Worm (Caenorhabditis elegans) whole organism, mixed stage, embryonic: ENCODE measurements around the gene dhs-20.

Source experiments
- blmp-1 ChIP-seq: fragments of 150-350 bp; optimal IDR thresholded peaks from 2 replicates; lab custom pipeline; 2014; ENCODE audit warnings: missing biosample characterization, missing genetic modification characterization
- ceh-39 ChIP-seq: fragments of 150-350 bp; optimal IDR thresholded peaks from 2 replicates; lab custom pipeline; 2014; ENCODE audit warnings: missing biosample characterization, missing genetic modification characterization
- ceh-43 ChIP-seq: fragments of 200-800 bp; sonication (Bioruptor generic); optimal IDR thresholded peaks from 2 replicates; lab custom pipeline; 2018; ENCODE audit warnings: mild to moderate bottlenecking, missing genetic modification characterization, moderate library complexity, missing compliant biosample characterization
- ceh-83 ChIP-seq: fragments of 200-800 bp; sonication (Bioruptor generic); optimal IDR thresholded peaks from 2 replicates; lab custom pipeline; 2018; ENCODE audit warnings: mild to moderate bottlenecking, missing genetic modification characterization, missing compliant biosample characterization
- ces-1 ChIP-seq: fragments of 150-350 bp; optimal IDR thresholded peaks from 2 replicates; lab custom pipeline; 2014; ENCODE audit warnings: missing biosample characterization, missing genetic modification reagents, missing genetic modification characterization
- cnd-1 ChIP-seq: fragments of 200-800 bp; sonication (Bioruptor generic); optimal IDR thresholded peaks from 2 replicates; lab custom pipeline; 2018; ENCODE audit warnings: mild to moderate bottlenecking, missing genetic modification characterization, missing compliant biosample characterization
- drap-1 ChIP-seq: fragments of 200-800 bp; sonication (Bioruptor generic); optimal IDR thresholded peaks from 3 replicates; lab custom pipeline; 2018; ENCODE audit warnings: mild to moderate bottlenecking, missing genetic modification characterization, missing compliant biosample characterization
- elt-1 ChIP-seq: sonication (generic microtip); optimal IDR thresholded peaks from 2 replicates; lab custom pipeline; 2017; ENCODE audit warnings: missing genetic modification characterization, mild to moderate bottlenecking, missing compliant biosample characterization, antibody characterized with exemption, moderate library complexity, borderline replicate concordance; ENCODE audit not compliant: insufficient read depth
- elt-3 ChIP-seq: fragments of 150-350 bp; optimal IDR thresholded peaks from 2 replicates; lab custom pipeline; 2014; ENCODE audit warnings: missing biosample characterization, missing genetic modification characterization
- flh-1 ChIP-seq: fragments of 200-800 bp; sonication (Bioruptor generic); optimal IDR thresholded peaks from 2 replicates; lab custom pipeline; 2018; ENCODE audit warnings: mild to moderate bottlenecking, missing genetic modification characterization, moderate library complexity, missing compliant biosample characterization
- ham-2 ChIP-seq: fragments of 200-800 bp; sonication (Bioruptor generic); optimal IDR thresholded peaks from 2 replicates; lab custom pipeline; 2018; ENCODE audit warnings: mild to moderate bottlenecking, missing genetic modification characterization, missing compliant biosample characterization
- hlh-1 ChIP-seq: fragments of 150-350 bp; optimal IDR thresholded peaks from 2 replicates; lab custom pipeline; 2014; ENCODE audit warnings: missing biosample characterization, missing genetic modification reagents, missing genetic modification characterization
- lin-13 ChIP-seq: fragments of 150-350 bp; optimal IDR thresholded peaks from 2 replicates; lab custom pipeline; 2014; ENCODE audit warnings: missing biosample characterization, missing genetic modification characterization
- lin-32 ChIP-seq: fragments of 200-800 bp; sonication (Bioruptor generic); optimal IDR thresholded peaks from 2 replicates; lab custom pipeline; 2018; ENCODE audit warnings: mild to moderate bottlenecking, missing genetic modification characterization, missing compliant biosample characterization
- lsy-2 ChIP-seq: fragments of 150-350 bp; optimal IDR thresholded peaks from 2 replicates; lab custom pipeline; 2014; ENCODE audit warnings: missing biosample characterization, missing genetic modification characterization
- mab-5 ChIP-seq: fragments of 150-350 bp; optimal IDR thresholded peaks from 2 replicates; lab custom pipeline; 2014; ENCODE audit warnings: missing biosample characterization, missing genetic modification characterization
- mep-1 ChIP-seq: fragments of 150-350 bp; optimal IDR thresholded peaks from 2 replicates; lab custom pipeline; 2017; ENCODE audit warnings: missing biosample characterization, missing genetic modification reagents, missing genetic modification characterization, inconsistent platforms
- mls-2 ChIP-seq: sonication (generic microtip); optimal IDR thresholded peaks from 2 replicates; lab custom pipeline; 2016; ENCODE audit warnings: mild to moderate bottlenecking, missing genetic modification characterization, moderate library complexity, missing compliant biosample characterization
- nhr-12 ChIP-seq: fragments of 150-350 bp; optimal IDR thresholded peaks from 2 replicates; lab custom pipeline; 2014; ENCODE audit warnings: missing biosample characterization, missing genetic modification characterization
- nhr-2 ChIP-seq: fragments of 150-350 bp; optimal IDR thresholded peaks from 2 replicates; lab custom pipeline; 2014; ENCODE audit warnings: missing biosample characterization, missing genetic modification characterization
- nhr-237 ChIP-seq: fragments of 150-350 bp; optimal IDR thresholded peaks from 2 replicates; lab custom pipeline; 2014; ENCODE audit warnings: missing biosample characterization, missing genetic modification characterization
- nhr-28 ChIP-seq: fragments of 150-350 bp; optimal IDR thresholded peaks from 2 replicates; lab custom pipeline; 2014; ENCODE audit warnings: missing biosample characterization, missing genetic modification characterization
- nhr-76 ChIP-seq: sonication (generic microtip); optimal IDR thresholded peaks from 2 replicates; lab custom pipeline; 2017; ENCODE audit warnings: missing biosample characterization, missing genetic modification characterization
- sem-2 ChIP-seq: fragments of 200-800 bp; sonication (Bioruptor generic); optimal IDR thresholded peaks from 2 replicates; lab custom pipeline; 2018; ENCODE audit warnings: mild to moderate bottlenecking, missing genetic modification characterization, missing compliant biosample characterization
- snpc-4 ChIP-seq: fragments of 150-350 bp; optimal IDR thresholded peaks from 2 replicates; lab custom pipeline; 2014; ENCODE audit warnings: missing biosample characterization, missing genetic modification characterization
- sptf-1 ChIP-seq: sonication (generic microtip); optimal IDR thresholded peaks from 2 replicates; lab custom pipeline; 2017; ENCODE audit warnings: mild to moderate bottlenecking, missing genetic modification characterization, moderate library complexity, missing compliant biosample characterization
- tbx-8 ChIP-seq: fragments of 200-800 bp; sonication (Bioruptor generic); optimal IDR thresholded peaks from 2 replicates; lab custom pipeline; 2018; ENCODE audit warnings: mild to moderate bottlenecking, missing genetic modification characterization, moderate library complexity, missing compliant biosample characterization
- unc-120 ChIP-seq: sonication (generic microtip); optimal IDR thresholded peaks from 2 replicates; lab custom pipeline; 2017; ENCODE audit warnings: missing genetic modification characterization, missing compliant biosample characterization; ENCODE audit not compliant: poor library complexity, severe bottlenecking
- zip-8 ChIP-seq: fragments of 150-350 bp; optimal IDR thresholded peaks from 2 replicates; lab custom pipeline; 2014; ENCODE audit warnings: missing biosample characterization, missing genetic modification characterization
- ztf-11 ChIP-seq: fragments of 150-350 bp; optimal IDR thresholded peaks from 2 replicates; lab custom pipeline; 2014; ENCODE audit warnings: missing biosample characterization, missing genetic modification characterization

dhs-20 gene

ce11 chrV:11593888-11594287, 10.5 kb downstream of the dhs-20 start:
- TF ChIP-seq lsy-2 (no peak), hlh-1 (tag; lab: Kevin White, UChicago) (no peak), drap-1 (GFP tag; lab: Kevin White, UChicago) (no peak), nhr-2 (tag; lab: Kevin White, UChicago) (no peak)

ce11 chrV:11593427-11593826, 10.9 kb downstream of the dhs-20 start, which contains the start of gene srx-80:
TSS of gene srx-80 (plus strand) at chrV:11593727.
- no peak for TF ChIP-seq mab-5
- TF ChIP-seq flh-1 (GFP tag; lab: Kevin White, UChicago), result no peak
- no peak for TF ChIP-seq ceh-83 (GFP tag; lab: Kevin White, UChicago)
- no peak for TF ChIP-seq nhr-2 (tag; lab: Kevin White, UChicago)
- no peak for TF ChIP-seq nhr-28 (tag; lab: Kevin White, UChicago)
- no peak for TF ChIP-seq mep-1 (tag; lab: Kevin White, UChicago)
- TF ChIP-seq elt-1 (tag; lab: Kevin White, UChicago), result no peak
- no peak for TF ChIP-seq ceh-39 (tag; lab: Kevin White, UChicago)
- no peak for TF ChIP-seq mls-2 (tag; lab: Kevin White, UChicago)
- TF ChIP-seq ces-1 (GFP tag; lab: Kevin White, UChicago), result no peak
- no peak for TF ChIP-seq nhr-76 (tag; lab: Kevin White, UChicago)
- no peak for TF ChIP-seq nhr-12 (tag; lab: Kevin White, UChicago)
- no peak for TF ChIP-seq zip-8
- TF ChIP-seq lin-32 (GFP tag; lab: Kevin White, UChicago), result no peak
- TF ChIP-seq drap-1 (GFP tag; lab: Kevin White, UChicago), result no peak
- TF ChIP-seq ztf-11 (tag; lab: Kevin White, UChicago), result no peak
- no peak for TF ChIP-seq cnd-1 (tag; lab: Kevin White, UChicago)
- no peak for TF ChIP-seq tbx-8
- TF ChIP-seq unc-120, result no peak
- TF ChIP-seq elt-3 (tag; lab: Kevin White, UChicago), result no peak

ce11 chrV:11589433-11589832, 14.9 kb downstream of the dhs-20 start, which contains the start of gene srx-82:
TSS of gene srx-82 (plus strand) at chrV:11589733.
- TF ChIP-seq nhr-28 (tag; lab: Kevin White, UChicago) (no peak), cnd-1 (tag; lab: Kevin White, UChicago) (no peak)

DNA sequence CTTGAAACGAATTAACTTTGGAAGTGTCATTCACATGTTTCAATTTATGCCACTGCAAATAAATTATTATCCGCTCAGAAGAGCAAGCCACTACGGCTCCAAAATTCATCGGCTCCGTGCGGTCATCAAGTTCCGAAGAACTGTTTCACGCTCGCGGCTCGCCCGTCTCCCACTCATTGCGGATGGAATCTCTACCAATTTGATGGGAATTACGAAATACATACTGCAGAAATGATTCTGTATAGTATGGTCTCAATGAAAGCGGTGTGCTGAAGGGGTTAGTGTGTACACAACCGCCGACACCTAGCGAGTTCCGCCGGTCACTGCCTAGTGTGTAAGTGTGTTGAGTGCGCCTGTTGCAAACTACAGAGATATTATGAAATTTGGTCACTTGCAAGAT, 19.2 kb downstream of the dhs-20 start:
- TF ChIP-seq ceh-39 (tag; lab: Kevin White, UChicago) (no peak), ceh-43 (GFP tag; lab: Kevin White, UChicago) (no peak), ceh-83 (GFP tag; lab: Kevin White, UChicago) (no peak), ham-2 (GFP tag; lab: Kevin White, UChicago) (no peak), nhr-237 (no peak), mls-2 (tag; lab: Kevin White, UChicago) (no peak), mep-1 (tag; lab: Kevin White, UChicago) (no peak), tbx-8 (no peak), lin-13 (tag; lab: Kevin White, UChicago) (no peak), drap-1 (GFP tag; lab: Kevin White, UChicago) (no peak)

DNA sequence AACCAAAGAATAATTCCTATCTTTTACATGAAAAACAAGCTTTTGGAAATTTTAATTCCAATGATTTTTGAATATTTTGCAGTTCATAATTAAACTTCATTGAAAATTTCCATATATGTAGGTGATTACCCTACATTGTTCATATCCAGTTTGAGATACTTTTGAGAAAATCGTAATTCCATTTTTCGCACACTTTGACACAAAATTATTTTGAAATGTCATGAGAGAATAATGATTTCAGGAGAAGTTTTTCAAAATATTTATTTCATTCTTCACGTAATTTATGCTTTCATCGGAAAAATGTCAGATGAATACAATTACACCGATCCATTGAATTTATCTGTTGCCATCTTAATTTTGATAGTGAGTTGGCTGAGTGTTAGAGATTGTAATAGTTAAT, 21.2 kb downstream of the dhs-20 start, which contains the start of gene srx-88:
TSS of gene srx-88 (plus strand) at position 301 of the 400 bp plus-strand sequence.
- TF ChIP-seq lsy-2, result no peak
- no peak for TF ChIP-seq tbx-8

DNA sequence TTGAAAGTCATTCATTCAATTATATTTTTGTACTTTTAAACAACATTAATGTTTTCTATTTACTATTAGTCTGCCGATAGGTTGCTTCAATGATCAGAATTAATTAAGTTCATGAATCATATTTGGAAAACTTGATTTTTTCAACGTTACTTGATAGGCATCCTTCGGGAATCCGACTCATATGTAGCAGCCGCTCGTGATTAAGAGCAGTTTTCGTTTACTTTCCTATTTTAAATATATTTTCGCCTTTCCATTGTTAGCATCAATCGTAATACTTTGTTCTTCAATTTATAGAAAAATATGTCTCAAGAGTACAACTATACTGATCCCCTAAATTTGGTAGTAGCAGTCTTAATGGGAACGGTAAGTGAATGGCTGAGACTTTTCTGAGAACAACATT, 23.5 kb downstream of the dhs-20 start, which contains the start of gene srx-90:
TSS of gene srx-90 (plus strand) at position 301 of the 400 bp plus-strand sequence.
- TF ChIP-seq elt-3 (tag; lab: Kevin White, UChicago) (no peak), nhr-237 (no peak), ceh-83 (GFP tag; lab: Kevin White, UChicago) (no peak), flh-1 (GFP tag; lab: Kevin White, UChicago) (no peak), elt-1 (tag; lab: Kevin White, UChicago) (no peak), zip-8 (no peak), ham-2 (GFP tag; lab: Kevin White, UChicago) (no peak), mab-5 (no peak), ceh-43 (GFP tag; lab: Kevin White, UChicago) (no peak), nhr-76 (tag; lab: Kevin White, UChicago) (no peak), snpc-4 (tag; lab: Kevin White, UChicago) (no peak), ztf-11 (tag; lab: Kevin White, UChicago) (no peak), sem-2 (no peak), ceh-39 (tag; lab: Kevin White, UChicago) (no peak), cnd-1 (tag; lab: Kevin White, UChicago) (no peak), mls-2 (tag; lab: Kevin White, UChicago) (no peak), sptf-1 (tag; lab: Kevin White, UChicago) (no peak), blmp-1 (tag; lab: Kevin White, UChicago) (no peak), nhr-12 (tag; lab: Kevin White, UChicago) (no peak)
